Fruit fly (Drosophila melanogaster): Measurements from ENCODE around the gene Pep.

DNA sequence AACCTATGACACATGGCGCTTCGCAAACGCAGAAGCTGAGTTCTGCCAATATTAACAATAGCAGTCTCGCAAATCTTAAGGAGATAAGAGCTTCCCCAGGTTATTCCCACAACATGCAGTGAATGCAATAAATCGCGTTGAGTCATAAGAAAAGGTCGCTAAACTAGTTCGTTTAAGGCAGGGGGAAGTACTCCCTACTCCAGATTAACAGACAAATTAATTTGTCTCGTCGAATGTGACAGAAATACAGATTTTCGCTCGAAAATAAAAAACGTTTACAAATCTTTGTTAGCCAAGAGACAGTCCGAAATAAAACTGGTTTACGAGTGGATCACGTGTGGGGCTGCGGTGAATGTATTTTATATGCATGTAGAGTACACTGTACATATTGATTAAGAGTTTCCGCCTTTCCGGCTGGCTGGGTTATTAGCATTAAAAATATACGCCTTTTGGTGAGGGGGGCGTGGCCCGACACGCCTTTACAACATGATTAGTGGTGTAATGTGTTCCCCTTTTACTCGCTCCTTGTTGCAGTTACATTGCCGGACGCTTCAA lies 19.2 kb downstream of the Pep start:
- TF ChIP-seq lola (GFP tag; optimal IDR thresholded peaks at IDR 0.05) (no peak), h (GFP tag; optimal IDR thresholded peaks at IDR 0.05) (no peak), Abd-B (GFP tag; optimal IDR thresholded peaks at IDR 0.05) (no peak), Dfd (GFP tag; optimal IDR thresholded peaks at IDR 0.05) (no peak), Myc (optimal IDR thresholded peaks at IDR 0.05) (no peak), rgr (GFP tag; optimal IDR thresholded peaks at IDR 0.05) (no peak)
